Worm (Caenorhabditis elegans) whole organism, L4/young adult: Measurements from ENCODE around the gene Y43F8B.22.

Source experiments
- dao-5 ChIP-seq: sonication (generic microtip); optimal IDR thresholded peaks from 2 replicates; lab custom pipeline; 2016; ENCODE audit warnings: missing genotype, missing genetic modification characterization, moderate library complexity, missing compliant biosample characterization
- him-1 ChIP-seq: sonication (generic microtip); optimal IDR thresholded peaks from 2 replicates; lab custom pipeline; 2016; ENCODE audit warnings: missing genotype, missing genetic modification reagents, missing genetic modification characterization, missing compliant biosample characterization

- no peak for TF ChIP-seq him-1 (tag; lab: Kevin White, UChicago)
- no peak for TF ChIP-seq dao-5
These were observed 29.8 kb downstream of the Y43F8B.22 start, which contains the start of gene Y43F8B.19 for ce11 chrV:19512260-19512947.
